Worm (Caenorhabditis elegans): ENCODE measurements around the gene C41G6.12.

- TF ChIP-seq odd-2 (tag; optimal IDR thresholded peaks at IDR 0.05) (no peak), ttx-3 (tag; optimal IDR thresholded peaks at IDR 0.05) (no peak), syd-9 (tag; optimal IDR thresholded peaks at IDR 0.05) (no peak), ceh-22 (tag; optimal IDR thresholded peaks at IDR 0.05) (no peak), gmeb-2 (tag; optimal IDR thresholded peaks at IDR 0.05) (no peak)
Observed at ce11 chrV:15253529-15253928, 45.9 kb upstream of the C41G6.12 start, which contains the start of gene srbc-75.

Data from whole organism, late embryonic.